Fruit fly (Drosophila melanogaster) whole organism, prepupa: ENCODE measurements around the gene Zasp66.
A peak's percentile ranks its signal among the peaks of the same experiment; 100 is the strongest.

Source experiments
- CG10631 ChIP-seq: fragments of 200-800 bp; sonication (Bioruptor generic); optimal IDR thresholded peaks from 2 replicates; lab custom pipeline; 2016; ENCODE audit warnings: missing biosample characterization, missing genetic modification characterization
- CG10669 ChIP-seq: fragments of 200-800 bp; sonication (Bioruptor generic); optimal IDR thresholded peaks from 3 replicates; lab custom pipeline; 2018; ENCODE audit warnings: missing biosample characterization, mild to moderate bottlenecking, missing genetic modification characterization, moderate library complexity
- CG11762 ChIP-seq: fragments of 200-800 bp; sonication (Bioruptor generic); optimal IDR thresholded peaks from 3 replicates; lab custom pipeline; 2016; ENCODE audit warnings: missing biosample characterization, missing genetic modification characterization; ENCODE audit not compliant: insufficient read depth
- CG15336 ChIP-seq: fragments of 200-800 bp; sonication (Bioruptor generic); IDR thresholded peaks from 2 replicates; pipeline ENCODE4 v1.3.6; 2022; ENCODE audit warnings: missing biosample characterization, missing genetic modification characterization
- CG1621 ChIP-seq: fragments of 200-800 bp; sonication (Bioruptor generic); optimal IDR thresholded peaks from 3 replicates; lab custom pipeline; 2018; ENCODE audit warnings: missing biosample characterization, mild to moderate bottlenecking, missing genetic modification characterization
- CG16779 ChIP-seq: fragments of 200-800 bp; sonication (Bioruptor generic); optimal IDR thresholded peaks from 3 replicates; lab custom pipeline; 2017; ENCODE audit warnings: missing biosample characterization, mild to moderate bottlenecking, missing genetic modification characterization
- CG3032 ChIP-seq: fragments of 200-800 bp; optimal IDR thresholded peaks from 2 replicates; lab custom pipeline; 2019; ENCODE audit warnings: missing biosample characterization, mild to moderate bottlenecking, missing genetic modification characterization, moderate library complexity
- CG31627 ChIP-seq: fragments of 200-800 bp; sonication (Bioruptor generic); optimal IDR thresholded peaks from 3 replicates; lab custom pipeline; 2016; ENCODE audit warnings: missing biosample characterization, missing genetic modification characterization
- CG34406 ChIP-seq: fragments of 200-800 bp; sonication (Bioruptor generic); optimal IDR thresholded peaks from 3 replicates; lab custom pipeline; 2016; ENCODE audit warnings: missing biosample characterization, missing genetic modification characterization
- CG4318 ChIP-seq: fragments of 200-800 bp; sonication (Bioruptor generic); optimal IDR thresholded peaks from 3 replicates; lab custom pipeline; 2017; ENCODE audit warnings: missing biosample characterization, mild to moderate bottlenecking, missing genetic modification characterization
- CG6163 ChIP-seq: fragments of 200-800 bp; sonication (Bioruptor generic); IDR thresholded peaks from 3 replicates; pipeline ENCODE4 v1.3.6; 2022; ENCODE audit warnings: missing biosample characterization, missing genetic modification characterization
- CG6276 ChIP-seq: fragments of 200-800 bp; sonication (Bioruptor generic); optimal IDR thresholded peaks from 2 replicates; lab custom pipeline; 2017; ENCODE audit warnings: missing biosample characterization, mild to moderate bottlenecking, missing genetic modification characterization
- CG6792 ChIP-seq: fragments of 200-800 bp; sonication (Bioruptor generic); optimal IDR thresholded peaks from 3 replicates; lab custom pipeline; 2016; ENCODE audit warnings: missing biosample characterization, missing genetic modification characterization
- CG6808 ChIP-seq: fragments of 200-800 bp; sonication (Bioruptor generic); optimal IDR thresholded peaks from 3 replicates; lab custom pipeline; 2017; ENCODE audit warnings: missing biosample characterization, missing genetic modification characterization, mild to moderate bottlenecking, moderate library complexity, missing genetic modification reagents
- CG7368 ChIP-seq: fragments of 200-800 bp; sonication (Bioruptor generic); optimal IDR thresholded peaks from 3 replicates; lab custom pipeline; 2016; ENCODE audit warnings: missing biosample characterization, missing genetic modification characterization
- CG8119 ChIP-seq: fragments of 200-800 bp; sonication (Bioruptor generic); IDR thresholded peaks from 3 replicates; pipeline ENCODE4 v1.3.6; 2022; ENCODE audit warnings: missing biosample characterization, missing genetic modification characterization
- CG8319 ChIP-seq: fragments of 200-800 bp; sonication (Bioruptor generic); optimal IDR thresholded peaks from 3 replicates; lab custom pipeline; 2016; ENCODE audit warnings: missing biosample characterization, missing genetic modification characterization
- CG8632 ChIP-seq: fragments of 200-800 bp; sonication (Bioruptor generic); optimal IDR thresholded peaks from 3 replicates; lab custom pipeline; 2016; ENCODE audit warnings: missing biosample characterization, missing genetic modification characterization
- CG9139 ChIP-seq: fragments of 200-800 bp; sonication (Bioruptor generic); optimal IDR thresholded peaks from 3 replicates; lab custom pipeline; 2017; ENCODE audit warnings: missing biosample characterization, mild to moderate bottlenecking, missing genetic modification characterization
- Eip78C ChIP-seq: fragments of 200-800 bp; sonication (Bioruptor generic); peaks from one replicate; lab custom pipeline; 2016; ENCODE audit warnings: missing biosample characterization, missing genetic modification characterization
- Eip93F ChIP-seq: fragments of 200-800 bp; sonication (Bioruptor generic); optimal IDR thresholded peaks from 2 replicates; lab custom pipeline; 2016; ENCODE audit warnings: missing biosample characterization, mild to moderate bottlenecking, missing genetic modification characterization
- Met ChIP-seq: fragments of 200-800 bp; sonication (Bioruptor generic); optimal IDR thresholded peaks from 3 replicates; lab custom pipeline; 2016; ENCODE audit warnings: missing biosample characterization, missing genetic modification characterization
- Smox ChIP-seq: fragments of 200-800 bp; sonication (Bioruptor generic); optimal IDR thresholded peaks from 3 replicates; lab custom pipeline; 2016; ENCODE audit warnings: missing biosample characterization, missing genetic modification characterization
- Sox102F ChIP-seq: fragments of 200-800 bp; sonication (Bioruptor generic); optimal IDR thresholded peaks from 2 replicates; lab custom pipeline; 2016; ENCODE audit warnings: missing biosample characterization, mild to moderate bottlenecking, missing genetic modification characterization
- Sox15 ChIP-seq: fragments of 200-800 bp; sonication (Bioruptor generic); optimal IDR thresholded peaks from 3 replicates; lab custom pipeline; 2016; ENCODE audit warnings: missing biosample characterization, missing genetic modification characterization
- achi ChIP-seq: fragments of 200-800 bp; sonication (Bioruptor generic); optimal IDR thresholded peaks from 3 replicates; lab custom pipeline; 2016; ENCODE audit warnings: missing biosample characterization, missing genetic modification characterization
- acj6 ChIP-seq: fragments of 200-800 bp; sonication (Bioruptor generic); optimal IDR thresholded peaks from 3 replicates; lab custom pipeline; 2016; ENCODE audit warnings: missing biosample characterization, missing genetic modification characterization
- dsx ChIP-seq: fragments of 200-800 bp; optimal IDR thresholded peaks from 3 replicates; lab custom pipeline; 2019; ENCODE audit warnings: missing biosample characterization, mild to moderate bottlenecking, missing genetic modification characterization, moderate library complexity; ENCODE audit not compliant: poor library complexity, severe bottlenecking
- eg ChIP-seq: fragments of 200-800 bp; sonication (Bioruptor generic); IDR thresholded peaks from 3 replicates; pipeline ENCODE4 v1.3.6; 2022; ENCODE audit warnings: missing biosample characterization, missing genetic modification characterization
- fd59A ChIP-seq: fragments of 200-800 bp; sonication (Bioruptor generic); optimal IDR thresholded peaks from 2 replicates; lab custom pipeline; 2017; ENCODE audit warnings: missing biosample characterization, mild to moderate bottlenecking, missing genetic modification characterization, missing genetic modification reagents
- fd85E ChIP-seq: fragments of 200-800 bp; sonication (Bioruptor generic); optimal IDR thresholded peaks from 3 replicates; lab custom pipeline; 2016; ENCODE audit warnings: missing biosample characterization, missing genetic modification characterization
- lz ChIP-seq: fragments of 200-800 bp; sonication (Bioruptor generic); optimal IDR thresholded peaks from 3 replicates; lab custom pipeline; 2016; ENCODE audit warnings: missing biosample characterization, missing genetic modification characterization
- net ChIP-seq: fragments of 200-800 bp; sonication (Bioruptor generic); optimal IDR thresholded peaks from 3 replicates; lab custom pipeline; 2016; ENCODE audit warnings: missing biosample characterization, missing genetic modification characterization
- pdm3 ChIP-seq: fragments of 200-800 bp; sonication (Bioruptor generic); optimal IDR thresholded peaks from 3 replicates; lab custom pipeline; 2016; ENCODE audit warnings: missing biosample characterization, missing genetic modification characterization
- salr ChIP-seq, 2 experiments: fragments of 200-800 bp; sonication (Bioruptor generic); optimal IDR thresholded peaks; 3 replicates each; lab custom pipeline; 2016 to 2018; ENCODE audit warnings: missing biosample characterization in 2 of 2, missing genetic modification characterization in 2 of 2, mild to moderate bottlenecking in 1 of 2
- spab ChIP-seq: fragments of 200-800 bp; sonication (Bioruptor generic); optimal IDR thresholded peaks from 2 replicates; lab custom pipeline; 2017; ENCODE audit warnings: missing biosample characterization, mild to moderate bottlenecking, missing genetic modification characterization, missing genetic modification reagents
- svp ChIP-seq: fragments of 200-800 bp; sonication (Bioruptor generic); peaks from one replicate; lab custom pipeline; 2016; ENCODE audit warnings: missing biosample characterization, missing genetic modification characterization
- vri ChIP-seq: fragments of 200-800 bp; sonication (Bioruptor generic); optimal IDR thresholded peaks from 3 replicates; lab custom pipeline; 2016; ENCODE audit warnings: missing biosample characterization, mild to moderate bottlenecking, missing genetic modification characterization

Gene Zasp66

DNA sequence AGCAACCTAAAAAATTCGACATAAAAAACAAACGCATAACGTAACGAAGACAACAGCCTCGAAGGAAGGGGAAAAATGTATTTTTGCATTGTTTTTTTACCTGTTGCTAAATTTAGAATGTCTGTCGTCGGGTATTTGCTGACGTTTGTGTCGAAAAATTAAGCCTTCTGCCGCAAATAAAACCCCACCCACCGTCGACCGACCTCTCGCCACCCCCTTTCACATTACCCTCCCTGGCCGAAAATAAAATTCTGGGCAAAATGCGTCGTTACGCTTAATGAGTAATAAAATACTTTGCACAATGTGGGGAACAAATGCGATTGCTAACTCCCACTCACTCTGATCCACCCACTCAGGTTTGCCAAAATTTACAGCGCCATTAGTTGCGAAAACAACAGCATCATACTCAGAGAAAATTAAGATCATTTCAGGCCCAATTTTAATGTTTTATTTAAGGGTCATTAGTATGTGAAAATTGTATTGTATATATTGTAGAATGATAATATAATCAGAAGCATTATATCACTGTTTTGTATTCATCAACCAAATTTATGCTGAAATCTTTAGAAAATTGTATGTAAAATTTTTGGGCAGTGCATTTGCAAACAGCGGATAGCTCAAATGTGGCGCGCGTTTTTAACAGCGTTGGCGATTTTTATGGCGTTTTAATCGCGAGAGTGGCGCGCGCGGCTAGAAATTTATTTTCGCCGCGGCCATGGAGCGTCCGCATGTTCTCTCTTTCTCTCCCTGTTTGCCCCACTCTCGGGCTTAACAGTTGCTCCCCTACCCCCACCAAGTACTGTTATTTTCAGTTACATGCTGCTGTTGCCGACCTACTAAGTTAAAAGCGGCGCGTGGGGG lies 48.3 kb downstream of the Zasp66 start (continued):
- TF ChIP-seq eg (peak; percentile 84), Sox15 (GFP tag; lab: Kevin White, UChicago) (peak; percentile 5), CG10631 (peak; percentile 47), CG10669 (GFP tag; lab: Kevin White, UChicago) (peak; percentile 8), CG8319 (GFP tag; lab: Kevin White, UChicago) (no peak), CG6792 (GFP tag; lab: Kevin White, UChicago) (peak; percentile 56), spab (no peak), CG31627 (GFP tag; lab: Kevin White, UChicago) (peak; percentile 55), CG7368 (GFP tag; lab: Kevin White, UChicago) (peak; percentile 23), vri (GFP tag; lab: Kevin White, UChicago) (peak; percentile 68)

DNA sequence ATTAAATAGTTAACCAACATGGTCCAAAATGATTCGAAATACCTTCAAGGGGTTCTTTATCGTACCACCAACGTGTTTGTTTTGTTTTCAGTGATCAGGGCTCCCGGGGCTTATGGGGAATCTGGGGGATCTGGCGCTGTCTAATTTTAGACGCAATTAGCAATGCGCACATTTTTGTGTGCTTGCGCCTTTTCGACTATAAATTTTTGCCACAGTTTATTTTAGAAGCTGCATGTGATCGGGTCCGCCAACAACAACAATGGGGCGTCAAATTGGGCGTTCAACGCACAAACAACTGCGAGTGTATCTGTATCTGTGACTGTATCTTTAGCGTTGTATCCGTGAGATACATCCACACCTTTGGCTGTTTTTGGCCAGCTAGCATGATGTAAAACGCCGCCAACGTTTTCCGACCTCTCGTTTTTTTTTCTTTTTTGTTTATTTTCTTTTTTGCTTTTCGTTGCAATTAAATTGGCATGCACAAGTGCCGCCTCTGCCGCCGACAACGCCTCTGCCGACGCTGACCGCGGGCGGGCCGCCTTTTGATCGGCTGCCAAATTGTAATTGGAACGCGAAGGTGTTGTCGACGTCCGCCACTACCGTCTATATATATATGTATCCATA lies 49.3 kb downstream of the Zasp66 start:
- peak in 1 of 2 experiments; percentile 28 for TF ChIP-seq salr (GFP tag; optimal IDR thresholded peaks at IDR 0.05; lab: Kevin White, UChicago)
- TF ChIP-seq CG6163 (GFP tag; lab: Robert Waterston, UW): peak; percentile 65; the same call in 2 of the 3 replicates
- TF ChIP-seq Eip78C (GFP tag; lab: Kevin White, UChicago): peak; percentile 25
- no peak for TF ChIP-seq achi (GFP tag; lab: Kevin White, UChicago)
- peak; percentile 42 for TF ChIP-seq net
- peak; percentile 63 for TF ChIP-seq CG6276 (GFP tag; lab: Kevin White, UChicago)
- TF ChIP-seq CG15336 (GFP tag; lab: Robert Waterston, UW): peak; percentile 56
- no peak for TF ChIP-seq CG4318 (GFP tag; lab: Kevin White, UChicago)
- no peak for TF ChIP-seq CG34406 (GFP tag; lab: Kevin White, UChicago)
- TF ChIP-seq CG8119 (GFP tag; lab: Robert Waterston, UW): peak; percentile 63
- TF ChIP-seq svp (GFP tag; lab: Kevin White, UChicago): peak; percentile 20
- TF ChIP-seq eg: peak; percentile 76
- TF ChIP-seq dsx (GFP tag; lab: Kevin White, UChicago): no peak
- no peak for TF ChIP-seq lz (GFP tag; lab: Kevin White, UChicago)
- TF ChIP-seq, all 60 proteins: peak for 9

- TF ChIP-seq CG6808 (no peak), fd85E (GFP tag; lab: Kevin White, UChicago) (no peak), acj6 (GFP tag; lab: Kevin White, UChicago) (no peak), Smox (GFP tag; lab: Kevin White, UChicago) (no peak), CG3032 (no peak), CG16779 (tag; lab: Kevin White, UChicago) (no peak), CG6163 (GFP tag; lab: Robert Waterston, UW) (no peak), CG9139 (GFP tag; lab: Kevin White, UChicago) (no peak), Met (GFP tag; lab: Kevin White, UChicago) (no peak), CG11762 (GFP tag; lab: Kevin White, UChicago) (no peak), Eip93F (GFP tag; lab: Kevin White, UChicago) (no peak), net (no peak), Eip78C (GFP tag; lab: Kevin White, UChicago) (no peak), CG8632 (GFP tag; lab: Kevin White, UChicago) (no peak), pdm3 (GFP tag; lab: Kevin White, UChicago) (no peak), CG10631 (no peak), CG6792 (GFP tag; lab: Kevin White, UChicago) (no peak), CG1621 (tag; lab: Kevin White, UChicago) (no peak), fd59A (GFP tag; lab: Kevin White, UChicago) (no peak), Sox102F (GFP tag; lab: Kevin White, UChicago) (no peak)
Observed at dm6 chr3L:8675029-8675544, 50.9 kb downstream of the Zasp66 start.
